Fruit fly (Drosophila melanogaster) whole organism, adult: Measurements from ENCODE around the gene CG7742.
A peak's percentile ranks its signal among the peaks of the same experiment; 100 is the strongest.

Experiments
- CG11617 ChIP-seq: fragments of 200-800 bp; sonication (Bioruptor generic); optimal IDR thresholded peaks from 2 replicates; lab custom pipeline; 2017; ENCODE audit warnings: mild to moderate bottlenecking, missing biosample characterization, missing genetic modification reagents, missing genetic modification characterization
- CG12768 ChIP-seq: fragments of 200-800 bp; sonication (Bioruptor generic); optimal IDR thresholded peaks from 2 replicates; lab custom pipeline; 2017; ENCODE audit warnings: missing biosample characterization, missing genetic modification characterization, mild to moderate bottlenecking, moderate library complexity, missing genetic modification reagents
- CG14711 ChIP-seq: fragments of 200-800 bp; sonication (Bioruptor generic); optimal IDR thresholded peaks from 2 replicates; lab custom pipeline; 2018; ENCODE audit warnings: missing biosample characterization, mild to moderate bottlenecking, missing genetic modification characterization, moderate library complexity
- CG1620 ChIP-seq: fragments of 200-800 bp; sonication (Bioruptor generic); optimal IDR thresholded peaks from 2 replicates; lab custom pipeline; 2016; ENCODE audit warnings: missing biosample characterization, missing genetic modification characterization
- CG33017 ChIP-seq: fragments of 200-800 bp; sonication (Bioruptor generic); optimal IDR thresholded peaks from 2 replicates; lab custom pipeline; 2018; ENCODE audit warnings: missing biosample characterization, mild to moderate bottlenecking, missing genetic modification characterization, moderate library complexity
- CG5204 ChIP-seq: fragments of 200-800 bp; sonication (Bioruptor generic); optimal IDR thresholded peaks from 2 replicates; lab custom pipeline; 2016; ENCODE audit warnings: missing biosample characterization, missing genetic modification characterization
- CG7045 ChIP-seq: fragments of 200-800 bp; sonication (Bioruptor generic); optimal IDR thresholded peaks from 2 replicates; lab custom pipeline; 2017; ENCODE audit warnings: missing biosample characterization, mild to moderate bottlenecking, missing genetic modification characterization
- CG7101 ChIP-seq: fragments of 200-800 bp; sonication (Bioruptor generic); optimal IDR thresholded peaks from 2 replicates; lab custom pipeline; 2018; ENCODE audit warnings: missing biosample characterization, mild to moderate bottlenecking, missing genetic modification characterization, moderate library complexity
- Clk ChIP-seq: fragments of 200-800 bp; sonication (Bioruptor generic); optimal IDR thresholded peaks from 2 replicates; lab custom pipeline; 2017; ENCODE audit warnings: missing biosample characterization, missing genetic modification characterization
- Crg-1 ChIP-seq: fragments of 200-800 bp; sonication (Bioruptor generic); optimal IDR thresholded peaks from 2 replicates; lab custom pipeline; 2016; ENCODE audit warnings: missing biosample characterization, missing genetic modification characterization
- Hr96 ChIP-seq: fragments of 200-800 bp; sonication (Bioruptor generic); optimal IDR thresholded peaks from 2 replicates; lab custom pipeline; 2016; ENCODE audit warnings: missing biosample characterization, missing genetic modification characterization
- Mnt ChIP-seq: fragments of 200-800 bp; sonication (Bioruptor generic); optimal IDR thresholded peaks from 2 replicates; lab custom pipeline; 2016; ENCODE audit warnings: missing biosample characterization, mild to moderate bottlenecking, missing genetic modification characterization
- bab1 ChIP-seq: fragments of 200-800 bp; sonication (Bioruptor generic); optimal IDR thresholded peaks from 3 replicates; lab custom pipeline; 2019; ENCODE audit warnings: missing biosample characterization, mild to moderate bottlenecking, missing genetic modification characterization, moderate library complexity
- cic ChIP-seq: fragments of 200-800 bp; sonication (Bioruptor generic); optimal IDR thresholded peaks from 2 replicates; lab custom pipeline; 2017; ENCODE audit warnings: missing biosample characterization, mild to moderate bottlenecking, missing genetic modification characterization, moderate library complexity
- cnc ChIP-seq, 2 experiments: fragments of >200 bp; optimal IDR thresholded peaks; 2 replicates each; lab custom pipeline; 2017
- kay ChIP-seq: fragments of 200-800 bp; sonication (Bioruptor generic); peaks from one replicate; lab custom pipeline; 2016; ENCODE audit warnings: missing biosample characterization, missing genetic modification characterization, borderline replicate concordance
- ovo ChIP-seq: fragments of 200-800 bp; sonication (Bioruptor generic); optimal IDR thresholded peaks from 2 replicates; lab custom pipeline; 2016; ENCODE audit warnings: missing biosample characterization, missing genetic modification characterization
- pad ChIP-seq: fragments of 200-800 bp; sonication (Bioruptor generic); optimal IDR thresholded peaks from 3 replicates; lab custom pipeline; 2017; ENCODE audit warnings: missing biosample characterization, missing genetic modification characterization, mild to moderate bottlenecking, moderate library complexity, missing genetic modification reagents
- tj ChIP-seq: fragments of 200-800 bp; sonication (Bioruptor generic); optimal IDR thresholded peaks from 3 replicates; lab custom pipeline; 2017; ENCODE audit warnings: missing biosample characterization, mild to moderate bottlenecking, missing genetic modification characterization, moderate library complexity
- toe ChIP-seq: fragments of 200-800 bp; sonication (Bioruptor generic); optimal IDR thresholded peaks from 2 replicates; lab custom pipeline; 2016; ENCODE audit warnings: missing biosample characterization, missing genetic modification characterization

CG7742 gene

dm6 chr2L:5234714-5235298 is 19.9 kb upstream of the CG7742 start:
- TF ChIP-seq ovo (GFP tag; lab: Kevin White, UChicago) = no peak
- no peak for TF ChIP-seq bab1 (GFP tag; lab: Kevin White, UChicago)
- TF ChIP-seq CG7101 = no peak
- TF ChIP-seq Mnt (GFP tag; lab: Kevin White, UChicago) = no peak
- no peak for TF ChIP-seq CG5204 (GFP tag; lab: Kevin White, UChicago)
- no peak for TF ChIP-seq Clk (GFP tag; lab: Kevin White, UChicago)
- no peak for TF ChIP-seq Hr96 (GFP tag; lab: Kevin White, UChicago)
- no peak for TF ChIP-seq cic (GFP tag; lab: Kevin White, UChicago)
- no peak for TF ChIP-seq CG11617 (GFP tag; lab: Kevin White, UChicago)
- TF ChIP-seq CG14711 (tag; lab: Kevin White, UChicago) = no peak
- TF ChIP-seq cnc (optimal IDR thresholded peaks at IDR 0.05; lab: Kevin White, UChicago) = no peak
- TF ChIP-seq Crg-1 = no peak
- no peak for TF ChIP-seq kay
- TF ChIP-seq toe (GFP tag; lab: Kevin White, UChicago) = no peak

dm6 chr2L:5232967-5233909 is 18.4 kb upstream of the CG7742 start:
- TF ChIP-seq pad = no peak
- no peak for TF ChIP-seq cnc (optimal IDR thresholded peaks at IDR 0.05; lab: Kevin White, UChicago)
- no peak for TF ChIP-seq Hr96 (GFP tag; lab: Kevin White, UChicago)
- no peak for TF ChIP-seq ovo (GFP tag; lab: Kevin White, UChicago)
- no peak for TF ChIP-seq toe (GFP tag; lab: Kevin White, UChicago)
- peak; percentile 64 for TF ChIP-seq Mnt (GFP tag; lab: Kevin White, UChicago)
- no peak for TF ChIP-seq CG7101
- TF ChIP-seq cic (GFP tag; lab: Kevin White, UChicago) = peak; percentile 87
- no peak for TF ChIP-seq CG14711 (tag; lab: Kevin White, UChicago)
- peak; percentile 96 for TF ChIP-seq tj (GFP tag; lab: Kevin White, UChicago)
- no peak for TF ChIP-seq CG5204 (GFP tag; lab: Kevin White, UChicago)
- peak; percentile 84 for TF ChIP-seq kay
- TF ChIP-seq Clk (GFP tag; lab: Kevin White, UChicago) = peak; percentile 33
- TF ChIP-seq CG1620 (GFP tag; lab: Kevin White, UChicago) = no peak
- TF ChIP-seq CG33017 (tag; lab: Kevin White, UChicago) = peak; percentile 28
- no peak for TF ChIP-seq CG11617 (GFP tag; lab: Kevin White, UChicago)
- peak; percentile 2 for TF ChIP-seq Crg-1
- TF ChIP-seq CG7045 (GFP tag; lab: Kevin White, UChicago) = no peak
- TF ChIP-seq bab1 (GFP tag; lab: Kevin White, UChicago) = no peak
- peak; percentile 32 for TF ChIP-seq CG12768 (GFP tag; lab: Kevin White, UChicago)

- TF ChIP-seq CG12768 (GFP tag; lab: Kevin White, UChicago) (no peak), ovo (GFP tag; lab: Kevin White, UChicago) (no peak), CG11617 (GFP tag; lab: Kevin White, UChicago) (no peak), CG1620 (GFP tag; lab: Kevin White, UChicago) (no peak), CG14711 (tag; lab: Kevin White, UChicago) (no peak), CG7045 (GFP tag; lab: Kevin White, UChicago) (no peak), toe (GFP tag; lab: Kevin White, UChicago) (no peak), Crg-1 (no peak), bab1 (GFP tag; lab: Kevin White, UChicago) (no peak), Clk (GFP tag; lab: Kevin White, UChicago) (no peak), cnc (optimal IDR thresholded peaks at IDR 0.05; lab: Kevin White, UChicago) (no peak), Hr96 (GFP tag; lab: Kevin White, UChicago) (no peak)
Observed at dm6 chr2L:5232175-5232574, 17.3 kb upstream of the CG7742 start.

dm6 chr2L:5231437-5231836 is 16.6 kb upstream of the CG7742 start:
- TF ChIP-seq CG7045 (GFP tag; lab: Kevin White, UChicago) = no peak
- TF ChIP-seq tj (GFP tag; lab: Kevin White, UChicago) = no peak
- TF ChIP-seq CG12768 (GFP tag; lab: Kevin White, UChicago) = no peak
- no peak for TF ChIP-seq Clk (GFP tag; lab: Kevin White, UChicago)
- no peak for TF ChIP-seq Hr96 (GFP tag; lab: Kevin White, UChicago)
- no peak for TF ChIP-seq cic (GFP tag; lab: Kevin White, UChicago)
- TF ChIP-seq Mnt (GFP tag; lab: Kevin White, UChicago) = no peak
- TF ChIP-seq ovo (GFP tag; lab: Kevin White, UChicago) = no peak
- no peak for TF ChIP-seq CG33017 (tag; lab: Kevin White, UChicago)
- no peak for TF ChIP-seq kay
- no peak for TF ChIP-seq CG7101
- no peak for TF ChIP-seq Crg-1
- TF ChIP-seq CG5204 (GFP tag; lab: Kevin White, UChicago) = no peak
- TF ChIP-seq CG14711 (tag; lab: Kevin White, UChicago) = no peak
- no peak for TF ChIP-seq cnc (optimal IDR thresholded peaks at IDR 0.05; lab: Kevin White, UChicago)
- no peak for TF ChIP-seq bab1 (GFP tag; lab: Kevin White, UChicago)
- no peak for TF ChIP-seq CG11617 (GFP tag; lab: Kevin White, UChicago)
- no peak for TF ChIP-seq CG1620 (GFP tag; lab: Kevin White, UChicago)
- TF ChIP-seq pad = no peak
- no peak for TF ChIP-seq toe (GFP tag; lab: Kevin White, UChicago)

dm6 chr2L:5230772-5231171 is 15.9 kb upstream of the CG7742 start:
- TF ChIP-seq CG7101 = no peak
- TF ChIP-seq CG7045 (GFP tag; lab: Kevin White, UChicago) = no peak
- no peak for TF ChIP-seq CG11617 (GFP tag; lab: Kevin White, UChicago)
- TF ChIP-seq CG33017 (tag; lab: Kevin White, UChicago) = no peak
- TF ChIP-seq cnc (optimal IDR thresholded peaks at IDR 0.05; lab: Kevin White, UChicago) = peak in 1 of 2 experiments; percentile 12
